Worm (Caenorhabditis elegans) whole organism, L4 larva: ENCODE measurements around the gene cab-1.

Source experiments
- D1046.2 ChIP-seq: fragments of 200-800 bp; sonication (Bioruptor generic); IDR thresholded peaks from 2 replicates; pipeline ENCODE4 v1.3.6; 2022; ENCODE audit warnings: missing genetic modification characterization, missing compliant biosample characterization
- F26F4.8 ChIP-seq: fragments of 200-800 bp; sonication (Bioruptor generic); conservative IDR thresholded peaks from 2 replicates; pipeline ENCODE4 v1.3.6; 2022; ENCODE audit warnings: missing genetic modification characterization, missing compliant biosample characterization
- F44E2.7 ChIP-seq: fragments of 200-800 bp; sonication (Bioruptor generic); IDR thresholded peaks from 2 replicates; pipeline ENCODE4 v2.1.2; 2022; ENCODE audit warnings: missing genetic modification characterization, missing compliant biosample characterization
- R02D3.7 ChIP-seq: fragments of 150-350 bp; sonication (generic microtip); optimal IDR thresholded peaks from 3 replicates; lab custom pipeline; 2014; ENCODE audit warnings: missing biosample characterization, missing genetic modification characterization
- T20F7.1 ChIP-seq: fragments of 200-800 bp; sonication (Bioruptor generic); optimal IDR thresholded peaks from 2 replicates; lab custom pipeline; 2018; ENCODE audit warnings: mild to moderate bottlenecking, missing genetic modification characterization, missing compliant biosample characterization
- T26A8.4 ChIP-seq: fragments of 200-800 bp; sonication (Bioruptor generic); IDR thresholded peaks from 2 replicates; pipeline ENCODE4 v1.3.6; 2022; ENCODE audit warnings: missing genetic modification characterization, missing compliant biosample characterization
- Y5F2A.4 ChIP-seq: fragments of 200-800 bp; sonication (Bioruptor generic); optimal IDR thresholded peaks from 2 replicates; lab custom pipeline; 2018; ENCODE audit warnings: mild to moderate bottlenecking, missing genetic modification characterization, missing compliant biosample characterization
- ZK337.2 ChIP-seq: fragments of 200-800 bp; sonication (Bioruptor generic); IDR thresholded peaks from 2 replicates; pipeline ENCODE4 v1.3.6; 2022; ENCODE audit warnings: missing genetic modification reagents, missing genetic modification characterization, missing compliant biosample characterization
- ama-1 ChIP-seq: fragments of 150-350 bp; optimal IDR thresholded peaks from 2 replicates; lab custom pipeline; 2014; ENCODE audit warnings: inconsistent platforms, mixed read lengths
- ceh-44 ChIP-seq: fragments of 200-800 bp; sonication (Bioruptor generic); IDR thresholded peaks from 2 replicates; pipeline ENCODE4 v1.3.6; 2022; ENCODE audit warnings: missing genetic modification reagents, missing genetic modification characterization, missing compliant biosample characterization
- ctbp-1 ChIP-seq: fragments of 200-800 bp; sonication (Bioruptor generic); IDR thresholded peaks from 2 replicates; pipeline ENCODE4 v1.3.6; 2022; ENCODE audit warnings: missing genetic modification reagents, missing genetic modification characterization, missing compliant biosample characterization
- daf-16 ChIP-seq, 3 experiments: sonication (generic microtip); optimal IDR thresholded peaks; 2 replicates each; lab custom pipeline; 2016 to 2017; ENCODE audit warnings: missing genetic modification characterization in 3 of 3, missing genetic modification reagents in 3 of 3, mild to moderate bottlenecking in 2 of 3, missing compliant biosample characterization in 2 of 3, missing biosample characterization in 1 of 3, moderate library complexity in 1 of 3
- dmd-8 ChIP-seq: fragments of 200-800 bp; sonication (Bioruptor generic); IDR thresholded peaks from 2 replicates; pipeline ENCODE4 v1.3.6; 2022; ENCODE audit warnings: missing genetic modification characterization, missing compliant biosample characterization
- dve-1 ChIP-seq: sonication (generic microtip); optimal IDR thresholded peaks from 2 replicates; lab custom pipeline; 2017; ENCODE audit warnings: antibody characterized with exemption, mild to moderate bottlenecking, missing genetic modification characterization, missing compliant biosample characterization; ENCODE audit not compliant: insufficient read depth
- fos-1 ChIP-seq: fragments of 150-350 bp; optimal IDR thresholded peaks from 2 replicates; lab custom pipeline; 2014; ENCODE audit warnings: missing biosample characterization, missing genetic modification characterization
- gei-8 ChIP-seq: fragments of 200-800 bp; sonication (Bioruptor generic); optimal IDR thresholded peaks from 2 replicates; lab custom pipeline; 2018; ENCODE audit warnings: mild to moderate bottlenecking, missing genetic modification characterization, missing compliant biosample characterization
- hif-1 ChIP-seq, 2 experiments: sonication (generic microtip); optimal IDR thresholded peaks; 2 replicates each; lab custom pipeline; 2016 to 2017; ENCODE audit warnings: missing compliant biosample characterization in 2 of 2, missing genetic modification characterization in 2 of 2, missing genetic modification reagents in 2 of 2, missing genotype in 2 of 2, mild to moderate bottlenecking in 1 of 2
- hmg-1.1 ChIP-seq: fragments of 200-800 bp; sonication (Bioruptor generic); IDR thresholded peaks from 2 replicates; pipeline ENCODE4 v1.3.6; 2022; ENCODE audit warnings: missing genetic modification reagents, missing genetic modification characterization, missing compliant biosample characterization
- lim-7 ChIP-seq: fragments of 200-800 bp; sonication (Bioruptor generic); IDR thresholded peaks from 2 replicates; pipeline ENCODE4 v1.3.6; 2022; ENCODE audit warnings: missing genetic modification characterization, missing compliant biosample characterization
- lin-1 ChIP-seq: fragments of 200-800 bp; sonication (Bioruptor generic); IDR thresholded peaks from 2 replicates; pipeline ENCODE4 v1.3.6; 2022; ENCODE audit warnings: missing genetic modification reagents, missing genetic modification characterization, missing compliant biosample characterization
- lin-38 ChIP-seq: fragments of 200-800 bp; sonication (Bioruptor generic); IDR thresholded peaks from 2 replicates; pipeline ENCODE4 v1.3.6; 2022; ENCODE audit warnings: missing genetic modification reagents, missing genetic modification characterization, missing compliant biosample characterization
- lsy-2 ChIP-seq, 2 experiments: fragments of 150-350 bp in 1 of 2; sonication (generic microtip) in 1 of 2; optimal IDR thresholded peaks; 2 replicates each; lab custom pipeline; 2014 to 2017; ENCODE audit warnings: missing biosample characterization in 2 of 2, missing genetic modification characterization in 2 of 2
- mdt-29 ChIP-seq: fragments of 200-800 bp; sonication (Bioruptor generic); IDR thresholded peaks from 2 replicates; pipeline ENCODE4 v1.3.6; 2022; ENCODE audit warnings: missing genetic modification reagents, missing genetic modification characterization, missing compliant biosample characterization
- nhr-25 ChIP-seq: sonication (generic microtip); optimal IDR thresholded peaks from 2 replicates; lab custom pipeline; 2017; ENCODE audit warnings: missing genetic modification characterization, mild to moderate bottlenecking, missing compliant biosample characterization, antibody characterized with exemption, moderate library complexity, borderline replicate concordance; ENCODE audit not compliant: insufficient read depth
- nhr-41 ChIP-seq: fragments of 200-800 bp; sonication (Bioruptor generic); IDR thresholded peaks from 2 replicates; pipeline ENCODE4 v1.3.6; 2022; ENCODE audit warnings: missing genetic modification reagents, missing genetic modification characterization, missing compliant biosample characterization
- nhr-42 ChIP-seq: fragments of 200-800 bp; sonication (Bioruptor generic); IDR thresholded peaks from 2 replicates; pipeline ENCODE4 v1.3.6; 2022; ENCODE audit warnings: missing genetic modification characterization, missing compliant biosample characterization
- nhr-6 ChIP-seq: fragments of 150-350 bp; optimal IDR thresholded peaks from 2 replicates; lab custom pipeline; 2014; ENCODE audit warnings: missing biosample characterization, missing genetic modification characterization
- nhr-76 ChIP-seq: fragments of 150-350 bp; optimal IDR thresholded peaks from 2 replicates; lab custom pipeline; 2014; ENCODE audit warnings: missing biosample characterization, missing genetic modification characterization
- nhr-77 ChIP-seq: fragments of 150-350 bp; optimal IDR thresholded peaks from 2 replicates; lab custom pipeline; 2014; ENCODE audit warnings: missing biosample characterization, missing genetic modification characterization
- rbr-2 ChIP-seq: sonication (generic microtip); optimal IDR thresholded peaks from 2 replicates; lab custom pipeline; 2016; ENCODE audit warnings: missing genotype, missing genetic modification characterization, missing compliant biosample characterization
- set-16 ChIP-seq: fragments of 200-800 bp; sonication (Bioruptor generic); IDR thresholded peaks from 2 replicates; pipeline ENCODE4 v1.3.6; 2022; ENCODE audit warnings: missing genetic modification reagents, missing genetic modification characterization, missing compliant biosample characterization
- skn-1 ChIP-seq: fragments of 150-350 bp; optimal IDR thresholded peaks from 2 replicates; lab custom pipeline; 2014; ENCODE audit warnings: missing biosample characterization, missing genetic modification characterization
- snpc-4 ChIP-seq: fragments of 150-350 bp; optimal IDR thresholded peaks from 2 replicates; lab custom pipeline; 2014; ENCODE audit warnings: missing biosample characterization, missing genetic modification characterization
- tra-1 ChIP-seq: fragments of 200-800 bp; sonication (Bioruptor generic); IDR thresholded peaks from 2 replicates; pipeline ENCODE4 v1.3.6; 2022; ENCODE audit warnings: missing genetic modification reagents, missing genetic modification characterization, missing compliant biosample characterization
- unc-62 ChIP-seq, 3 experiments: fragments of 150-350 bp in 1 of 3; sonication (generic microtip); optimal IDR thresholded peaks in 2 of 3; peaks in 1 of 3; 1 replicate in 1 of 3; 2 replicates in 2 of 3; lab custom pipeline; 2014 to 2017; ENCODE audit warnings: missing biosample characterization in 3 of 3, missing genetic modification characterization in 3 of 3, missing genetic modification reagents in 3 of 3, missing genotype in 1 of 3
- zag-1 ChIP-seq: fragments of 150-350 bp; optimal IDR thresholded peaks from 2 replicates; lab custom pipeline; 2014; ENCODE audit warnings: missing biosample characterization, missing genetic modification characterization
- zfp-2 ChIP-seq: sonication (generic microtip); optimal IDR thresholded peaks from 2 replicates; lab custom pipeline; 2016; ENCODE audit warnings: mild to moderate bottlenecking, missing genetic modification characterization, missing compliant biosample characterization
- zfp-3 ChIP-seq: fragments of 200-800 bp; sonication (Bioruptor generic); conservative IDR thresholded peaks from 2 replicates; pipeline ENCODE4 v1.3.6; 2022; ENCODE audit warnings: missing genetic modification reagents, missing genetic modification characterization, missing compliant biosample characterization
- zip-11 ChIP-seq: fragments of 200-800 bp; sonication (Bioruptor generic); IDR thresholded peaks from 2 replicates; pipeline ENCODE4 v1.3.6; 2022; ENCODE audit warnings: missing genetic modification characterization, missing compliant biosample characterization

cab-1 gene

ce11 chrX:12171631-12172348 is 40.9 kb downstream of the cab-1 start, which contains the start of gene F57G12.1 (continued):
- TF ChIP-seq ZK337.2 (GFP tag; lab: Robert Waterston, UW) (no peak), ceh-44 (no peak), Y5F2A.4 (GFP tag; lab: Kevin White, UChicago) (no peak), nhr-6 (peak; percentile 69), ctbp-1 (peak; percentile 71; the same call in 1 of the 2 replicates), rbr-2 (tag; lab: Kevin White, UChicago) (peak; percentile 56), hif-1 (tag; optimal IDR thresholded peaks at IDR 0.05; lab: Kevin White, UChicago) (peak in 1 of 2 experiments; percentile 83), lim-7 (no peak), dmd-8 (GFP tag; lab: Robert Waterston, UW) (peak; percentile 25; the same call in 1 of the 2 replicates), snpc-4 (tag; lab: Kevin White, UChicago) (no peak), set-16 (GFP tag; lab: Robert Waterston, UW) (peak; percentile 98), mdt-29 (GFP tag; lab: Robert Waterston, UW) (no peak), unc-62 (GFP tag; optimal IDR thresholded peaks at IDR 0.05 in 1 of 2; lab: Kevin White, UChicago) (peak in 1 of 2 experiments; percentile 100), unc-62 (tag; optimal IDR thresholded peaks at IDR 0.05; lab: Kevin White, UChicago) (no peak), gei-8 (no peak), hmg-1.1 (GFP tag; lab: Robert Waterston, UW) (peak; percentile 91), ama-1 (lab: Kevin White, UChicago) (peak; percentile 92), D1046.2 (GFP tag; lab: Robert Waterston, UW) (no peak), zip-11 (no peak), nhr-42 (no peak), nhr-41 (GFP tag; lab: Robert Waterston, UW) (no peak), zfp-3 (GFP tag; lab: Robert Waterston, UW) (no peak), F44E2.7 (GFP tag; lab: Robert Waterston, UW) (no peak), daf-16 (GFP tag; optimal IDR thresholded peaks at IDR 0.05; lab: Kevin White, UChicago) (peak in 1 of 2 experiments; percentile 8), daf-16 (tag; optimal IDR thresholded peaks at IDR 0.05; lab: Kevin White, UChicago) (peak; percentile 10), lin-1 (GFP tag; lab: Robert Waterston, UW) (peak; percentile 34; the same call in 1 of the 2 replicates), nhr-77 (peak; percentile 48), lsy-2 (tag; optimal IDR thresholded peaks at IDR 0.05; lab: Kevin White, UChicago) (peak; percentile 1 to 51), zag-1 (tag; lab: Kevin White, UChicago) (peak; percentile 2), fos-1 (tag; lab: Kevin White, UChicago) (no peak), T20F7.1 (GFP tag; lab: Kevin White, UChicago) (no peak), F26F4.8 (GFP tag; lab: Robert Waterston, UW) (no peak), dve-1 (tag; lab: Kevin White, UChicago) (peak; percentile 73), R02D3.7 (tag; lab: Kevin White, UChicago) (no peak), T26A8.4 (GFP tag; lab: Robert Waterston, UW) (0 out of 2 replicates have a peak, but pooled peaks have one; percentile 15), zfp-2 (no peak), skn-1 (tag; lab: Kevin White, UChicago) (no peak), tra-1 (GFP tag; lab: Robert Waterston, UW) (peak; percentile 68; the same call in 1 of the 2 replicates), lin-38 (GFP tag; lab: Robert Waterston, UW) (peak; percentile 46; the same call in 1 of the 2 replicates)

ce11 chrX:12169390-12169789 is 43.3 kb downstream of the cab-1 start:
- 0 out of 2 replicates have a peak, but pooled peaks have one; percentile 16 for TF ChIP-seq T26A8.4 (GFP tag; lab: Robert Waterston, UW)
- TF ChIP-seq gei-8: peak; percentile 21
- TF ChIP-seq nhr-25 (tag; lab: Kevin White, UChicago): peak; percentile 5
- no peak for TF ChIP-seq nhr-76 (tag; lab: Kevin White, UChicago)
